Worm (Caenorhabditis elegans): Measurements from ENCODE around the gene T16A1.10.

DNA sequence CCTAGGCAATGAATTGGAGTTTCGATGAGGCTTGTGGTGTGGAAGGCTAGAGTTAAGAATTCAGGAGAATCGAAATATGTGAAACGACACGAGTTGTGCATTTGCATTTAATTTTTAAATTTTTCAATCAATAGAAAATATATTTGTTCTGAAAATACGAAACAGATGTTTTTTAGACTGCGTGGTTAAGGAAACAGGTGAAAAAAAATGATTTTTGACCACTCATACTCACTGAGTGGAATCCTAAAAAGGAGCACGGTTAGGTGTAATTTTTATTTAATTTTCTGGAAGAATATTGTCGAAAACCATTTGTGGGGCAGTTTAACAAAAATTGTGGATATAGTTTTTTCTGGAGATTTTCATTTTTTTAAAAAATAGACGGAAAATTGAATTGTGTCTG lies 24.9 kb upstream of the T16A1.10 start, which contains the start of gene srh-195:
- TF ChIP-seq ceh-13 (GFP tag; optimal IDR thresholded peaks at IDR 0.05) (no peak), tbx-37 (GFP tag; conservative IDR thresholded peaks at IDR 0.05) (no peak), ets-7 (tag; optimal IDR thresholded peaks at IDR 0.05) (no peak), tra-4 (tag; optimal IDR thresholded peaks at IDR 0.05) (no peak), sea-1 (GFP tag; conservative IDR thresholded peaks at IDR 0.05) (no peak), ceh-36 (tag; optimal IDR thresholded peaks at IDR 0.05) (no peak), ama-1 (optimal IDR thresholded peaks at IDR 0.05) (no peak), flt-1 (GFP tag; IDR thresholded peaks at IDR 0.05) (no peak), F13C5.2 (tag; optimal IDR thresholded peaks at IDR 0.05) (no peak), tbx-11 (GFP tag; IDR thresholded peaks at IDR 0.05) (no peak), B0310.2 (tag; optimal IDR thresholded peaks at IDR 0.05) (no peak)
